Fruit fly (Drosophila melanogaster): Measurements from ENCODE around the gene AIMP2.
A peak's percentile ranks its signal among the peaks of the same experiment; 100 is the strongest.

Gene AIMP2

dm6 chr3L:15616490-15616889, 33.1 kb downstream of the AIMP2 start:
- TF ChIP-seq Mio (GFP tag; optimal IDR thresholded peaks at IDR 0.05) (no peak), usp (GFP tag; optimal IDR thresholded peaks at IDR 0.05) (no peak)

- TF ChIP-seq dsf (GFP tag; optimal IDR thresholded peaks at IDR 0.05; ENCODE audit: borderline replicate concordance) (no peak), Abd-B (GFP tag; optimal IDR thresholded peaks at IDR 0.05) (no peak), tai (GFP tag; optimal IDR thresholded peaks at IDR 0.05) (no peak), usp (GFP tag; optimal IDR thresholded peaks at IDR 0.05) (no peak), CG9705 (GFP tag; optimal IDR thresholded peaks at IDR 0.05) (no peak), dl (GFP tag; optimal IDR thresholded peaks at IDR 0.05; ENCODE audit: insufficient read depth in 1 of 2, partially characterized antibody in 2 of 2) (no peak), Mio (GFP tag; optimal IDR thresholded peaks at IDR 0.05) (no peak), rgr (GFP tag; optimal IDR thresholded peaks at IDR 0.05) (no peak), Hr78 (GFP tag; optimal IDR thresholded peaks at IDR 0.05) (no peak)
Measured at dm6 chr3L:15616900-15617299, 33.5 kb downstream of the AIMP2 start.

- TF ChIP-seq br (GFP tag; optimal IDR thresholded peaks at IDR 0.05) (peak; percentile 94), Jra (GFP tag; optimal IDR thresholded peaks at IDR 0.05) (peak; percentile 94), Hnf4 (GFP tag; optimal IDR thresholded peaks at IDR 0.05) (peak; percentile 98), Hr83 (GFP tag; optimal IDR thresholded peaks at IDR 0.05; ENCODE audit: poor library complexity, severe bottlenecking) (peak; percentile 99), usp (GFP tag; optimal IDR thresholded peaks at IDR 0.05) (no peak), lola (GFP tag; optimal IDR thresholded peaks at IDR 0.05) (no peak), Dfd (GFP tag; optimal IDR thresholded peaks at IDR 0.05) (no peak), Rel (GFP tag; optimal IDR thresholded peaks at IDR 0.05) (no peak), Rel (tag; optimal IDR thresholded peaks at IDR 0.05) (peak; percentile 82), woc (GFP tag; optimal IDR thresholded peaks at IDR 0.05) (peak; percentile 60), brk (GFP tag; optimal IDR thresholded peaks at IDR 0.05) (peak; percentile 85), N (GFP tag; optimal IDR thresholded peaks at IDR 0.05) (peak; percentile 29), sage (GFP tag; optimal IDR thresholded peaks at IDR 0.05) (peak; percentile 55), HLH106 (tag; optimal IDR thresholded peaks at IDR 0.05) (peak; percentile 73), Myc (optimal IDR thresholded peaks at IDR 0.05) (peak; percentile 23), psq (GFP tag; optimal IDR thresholded peaks at IDR 0.05) (peak; percentile 87), dsf (GFP tag; optimal IDR thresholded peaks at IDR 0.05; ENCODE audit: borderline replicate concordance) (peak; percentile 85), tai (GFP tag; optimal IDR thresholded peaks at IDR 0.05) (peak; percentile 95), ey (GFP tag; optimal IDR thresholded peaks at IDR 0.05) (peak; percentile 88), CG9705 (GFP tag; optimal IDR thresholded peaks at IDR 0.05) (peak; percentile 78), foxo (GFP tag; optimal IDR thresholded peaks at IDR 0.05) (peak; percentile 64 to 95), rgr (GFP tag; optimal IDR thresholded peaks at IDR 0.05) (peak; percentile 95), Vsx2 (GFP tag; optimal IDR thresholded peaks at IDR 0.05; ENCODE audit: partially characterized antibody) (peak; percentile 48), Sp1 (GFP tag; optimal IDR thresholded peaks at IDR 0.05) (peak; percentile 71), Dif (GFP tag; optimal IDR thresholded peaks at IDR 0.05; ENCODE audit: partially characterized antibody) (peak; percentile 67), pan (optimal IDR thresholded peaks at IDR 0.05) (no peak), Hr78 (GFP tag; optimal IDR thresholded peaks at IDR 0.05) (no peak), Abd-B (GFP tag; optimal IDR thresholded peaks at IDR 0.05) (no peak), sv (GFP tag; optimal IDR thresholded peaks at IDR 0.05) (peak; percentile 70), jim (GFP tag; optimal IDR thresholded peaks at IDR 0.05) (peak; percentile 26), Mio (GFP tag; optimal IDR thresholded peaks at IDR 0.05) (peak; percentile 81), dmrt93B (GFP tag; optimal IDR thresholded peaks at IDR 0.05) (peak; percentile 78), GATAd (GFP tag; optimal IDR thresholded peaks at IDR 0.05) (peak; percentile 81), h (GFP tag; optimal IDR thresholded peaks at IDR 0.05) (peak; percentile 94), OdsH (GFP tag; optimal IDR thresholded peaks at IDR 0.05) (peak; percentile 79), CG32264 (GFP tag; optimal IDR thresholded peaks at IDR 0.05) (peak; percentile 89), fru (GFP tag; optimal IDR thresholded peaks at IDR 0.05) (peak; percentile 87), CrebA (GFP tag; optimal IDR thresholded peaks at IDR 0.05; ENCODE audit: borderline replicate concordance) (peak; percentile 28), dl (GFP tag; optimal IDR thresholded peaks at IDR 0.05; ENCODE audit: insufficient read depth in 1 of 2, partially characterized antibody in 2 of 2) (peak; percentile 21 to 62)
Measured at dm6 chr3L:15619626-15620247, 36.3 kb downstream of the AIMP2 start, which contains the start of gene Phs. Phs (plus strand) TSS chr3L:15619901.
